Fruit fly (Drosophila melanogaster): ENCODE results near the gene NELF-B.

- TF ChIP-seq usp (GFP tag; optimal IDR thresholded peaks at IDR 0.05), result no peak
- TF ChIP-seq CG8478 (optimal IDR thresholded peaks at IDR 0.05), result no peak
- TF ChIP-seq EcR (GFP tag; optimal IDR thresholded peaks at IDR 0.05), result no peak
- TF ChIP-seq Dll (optimal IDR thresholded peaks at IDR 0.05), result no peak
Measured at dm6 chrX:7694207-7694606, 34.0 kb downstream of the NELF-B start.

Data from whole organism.